Worm (Caenorhabditis elegans): ENCODE data around the gene Y38H8A.12.

- no peak for TF ChIP-seq nhr-237 (tag; optimal IDR thresholded peaks at IDR 0.05)
- TF ChIP-seq blmp-1 (tag; optimal IDR thresholded peaks at IDR 0.05): no peak
- no peak for TF ChIP-seq ceh-43 (GFP tag; optimal IDR thresholded peaks at IDR 0.05)
- no peak for TF ChIP-seq nhr-28 (tag; optimal IDR thresholded peaks at IDR 0.05)
Observed at ce11 chrIV:13483596-13483995, 22.8 kb upstream of the Y38H8A.12 start.
